Worm (Caenorhabditis elegans) whole organism, late embryonic: ENCODE measurements around the gene F36D3.5.

Experiments
- F13H6.1 ChIP-seq: sonication (generic microtip); optimal IDR thresholded peaks from 2 replicates; lab custom pipeline; 2016; ENCODE audit warnings: missing genetic modification characterization, missing compliant biosample characterization
- ceh-2 ChIP-seq: sonication (generic microtip); optimal IDR thresholded peaks from 2 replicates; lab custom pipeline; 2016; ENCODE audit warnings: missing genotype, missing genetic modification characterization, missing compliant biosample characterization
- dmd-4 ChIP-seq: sonication (generic microtip); optimal IDR thresholded peaks from 2 replicates; lab custom pipeline; 2016; ENCODE audit warnings: borderline replicate concordance, missing genetic modification characterization, missing compliant biosample characterization
- dve-1 ChIP-seq: sonication (generic microtip); optimal IDR thresholded peaks from 2 replicates; lab custom pipeline; 2017; ENCODE audit warnings: antibody characterized with exemption, mild to moderate bottlenecking, missing genetic modification characterization, missing compliant biosample characterization
- hlh-30 ChIP-seq: sonication (generic microtip); optimal IDR thresholded peaks from 2 replicates; lab custom pipeline; 2017; ENCODE audit warnings: antibody characterized with exemption, missing genetic modification characterization, missing compliant biosample characterization; ENCODE audit not compliant: insufficient read depth
- hlh-6 ChIP-seq: sonication (generic microtip); optimal IDR thresholded peaks from 2 replicates; lab custom pipeline; 2016; ENCODE audit warnings: missing genotype, missing genetic modification characterization, missing compliant biosample characterization
- nhr-232 ChIP-seq: sonication (generic microtip); optimal IDR thresholded peaks from 2 replicates; lab custom pipeline; 2016; ENCODE audit warnings: missing genetic modification characterization, missing compliant biosample characterization
- npax-4 ChIP-seq: sonication (generic microtip); optimal IDR thresholded peaks from 2 replicates; lab custom pipeline; 2016; ENCODE audit warnings: missing genetic modification characterization, missing compliant biosample characterization
- pha-2 ChIP-seq: sonication (generic microtip); optimal IDR thresholded peaks from 2 replicates; lab custom pipeline; 2017; ENCODE audit warnings: mild to moderate bottlenecking, missing genetic modification characterization, missing compliant biosample characterization
- pha-4 ChIP-seq: fragments of 150-350 bp; optimal IDR thresholded peaks from 2 replicates; lab custom pipeline; 2018; ENCODE audit warnings: missing biosample characterization, missing genetic modification reagents, missing genetic modification characterization

- TF ChIP-seq ceh-2 (tag; lab: Kevin White, UChicago) (no peak), npax-4 (no peak), pha-4 (tag; lab: Kevin White, UChicago) (no peak), pha-2 (tag; lab: Kevin White, UChicago) (no peak), hlh-6 (tag; lab: Kevin White, UChicago) (no peak), hlh-30 (tag; lab: Kevin White, UChicago) (no peak), dve-1 (tag; lab: Kevin White, UChicago) (no peak), dmd-4 (tag; lab: Kevin White, UChicago) (no peak), nhr-232 (tag; lab: Kevin White, UChicago) (no peak), F13H6.1 (tag; lab: Kevin White, UChicago) (no peak)
These were observed 25.6 kb upstream of the F36D3.5 start for ce11 chrV:16540657-16541056.
